Fruit fly (Drosophila melanogaster): ENCODE results near the gene GABA-B-R2.

DNA sequence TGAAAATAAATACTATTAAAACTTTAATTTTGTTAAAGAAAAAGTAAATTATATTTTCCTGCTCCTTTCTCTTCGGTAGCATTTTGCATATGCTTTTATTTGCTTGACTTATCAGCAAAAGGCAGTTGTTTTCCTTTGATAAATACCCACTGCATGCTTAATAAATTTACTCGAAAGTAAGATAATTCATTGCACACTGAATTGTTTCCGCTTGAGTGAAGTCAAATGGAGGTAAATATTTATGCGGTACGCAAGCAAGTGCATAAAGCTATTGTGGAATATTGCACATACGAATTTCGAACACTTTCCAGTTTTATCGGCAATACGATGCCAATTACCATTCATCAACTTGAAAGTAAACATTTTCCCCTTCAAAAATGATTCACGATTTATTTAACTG is 47.4 kb upstream of the GABA-B-R2 start:
- TF ChIP-seq CTCF (optimal IDR thresholded peaks at IDR 0.05) (no peak), CG8478 (optimal IDR thresholded peaks at IDR 0.05) (no peak)
